Worm (Caenorhabditis elegans) whole organism, mixed stage, embryonic: ENCODE data around the gene vha-12.
"Not testable (repeated sequence)": the region's sequence is repeated elsewhere in the genome, so short reads cannot be mapped to it uniquely, and the experiment has no call there.

Experiments used
- M03D4.4 ChIP-seq: sonication (generic microtip); optimal IDR thresholded peaks from 2 replicates; lab custom pipeline; 2017; ENCODE audit warnings: mild to moderate bottlenecking, missing genetic modification characterization, missing compliant biosample characterization
- bed-3 ChIP-seq: fragments of 200-800 bp; sonication (Bioruptor generic); optimal IDR thresholded peaks from 3 replicates; lab custom pipeline; 2018; ENCODE audit warnings: mild to moderate bottlenecking, missing genetic modification characterization, moderate library complexity, missing compliant biosample characterization
- blmp-1 ChIP-seq: fragments of 150-350 bp; optimal IDR thresholded peaks from 2 replicates; lab custom pipeline; 2014; ENCODE audit warnings: missing biosample characterization, missing genetic modification characterization
- ceh-39 ChIP-seq: fragments of 150-350 bp; optimal IDR thresholded peaks from 2 replicates; lab custom pipeline; 2014; ENCODE audit warnings: missing biosample characterization, missing genetic modification characterization
- ceh-43 ChIP-seq: fragments of 200-800 bp; sonication (Bioruptor generic); optimal IDR thresholded peaks from 2 replicates; lab custom pipeline; 2018; ENCODE audit warnings: mild to moderate bottlenecking, missing genetic modification characterization, moderate library complexity, missing compliant biosample characterization
- ceh-83 ChIP-seq: fragments of 200-800 bp; sonication (Bioruptor generic); optimal IDR thresholded peaks from 2 replicates; lab custom pipeline; 2018; ENCODE audit warnings: mild to moderate bottlenecking, missing genetic modification characterization, missing compliant biosample characterization
- ces-1 ChIP-seq: fragments of 150-350 bp; optimal IDR thresholded peaks from 2 replicates; lab custom pipeline; 2014; ENCODE audit warnings: missing biosample characterization, missing genetic modification reagents, missing genetic modification characterization
- drap-1 ChIP-seq: fragments of 200-800 bp; sonication (Bioruptor generic); optimal IDR thresholded peaks from 3 replicates; lab custom pipeline; 2018; ENCODE audit warnings: mild to moderate bottlenecking, missing genetic modification characterization, missing compliant biosample characterization
- elt-1 ChIP-seq: sonication (generic microtip); optimal IDR thresholded peaks from 2 replicates; lab custom pipeline; 2017; ENCODE audit warnings: missing genetic modification characterization, mild to moderate bottlenecking, missing compliant biosample characterization, antibody characterized with exemption, moderate library complexity, borderline replicate concordance; ENCODE audit not compliant: insufficient read depth
- elt-3 ChIP-seq: fragments of 150-350 bp; optimal IDR thresholded peaks from 2 replicates; lab custom pipeline; 2014; ENCODE audit warnings: missing biosample characterization, missing genetic modification characterization
- hlh-1 ChIP-seq: fragments of 150-350 bp; optimal IDR thresholded peaks from 2 replicates; lab custom pipeline; 2014; ENCODE audit warnings: missing biosample characterization, missing genetic modification reagents, missing genetic modification characterization
- lin-13 ChIP-seq: fragments of 150-350 bp; optimal IDR thresholded peaks from 2 replicates; lab custom pipeline; 2014; ENCODE audit warnings: missing biosample characterization, missing genetic modification characterization
- lin-32 ChIP-seq: fragments of 200-800 bp; sonication (Bioruptor generic); optimal IDR thresholded peaks from 2 replicates; lab custom pipeline; 2018; ENCODE audit warnings: mild to moderate bottlenecking, missing genetic modification characterization, missing compliant biosample characterization
- lsy-2 ChIP-seq: fragments of 150-350 bp; optimal IDR thresholded peaks from 2 replicates; lab custom pipeline; 2014; ENCODE audit warnings: missing biosample characterization, missing genetic modification characterization
- mab-5 ChIP-seq: fragments of 150-350 bp; optimal IDR thresholded peaks from 2 replicates; lab custom pipeline; 2014; ENCODE audit warnings: missing biosample characterization, missing genetic modification characterization
- mep-1 ChIP-seq: fragments of 150-350 bp; optimal IDR thresholded peaks from 2 replicates; lab custom pipeline; 2017; ENCODE audit warnings: missing biosample characterization, missing genetic modification reagents, missing genetic modification characterization, inconsistent platforms
- mls-2 ChIP-seq: sonication (generic microtip); optimal IDR thresholded peaks from 2 replicates; lab custom pipeline; 2016; ENCODE audit warnings: mild to moderate bottlenecking, missing genetic modification characterization, moderate library complexity, missing compliant biosample characterization
- nhr-12 ChIP-seq: fragments of 150-350 bp; optimal IDR thresholded peaks from 2 replicates; lab custom pipeline; 2014; ENCODE audit warnings: missing biosample characterization, missing genetic modification characterization
- nhr-2 ChIP-seq: fragments of 150-350 bp; optimal IDR thresholded peaks from 2 replicates; lab custom pipeline; 2014; ENCODE audit warnings: missing biosample characterization, missing genetic modification characterization
- nhr-28 ChIP-seq: fragments of 150-350 bp; optimal IDR thresholded peaks from 2 replicates; lab custom pipeline; 2014; ENCODE audit warnings: missing biosample characterization, missing genetic modification characterization
- nhr-76 ChIP-seq: sonication (generic microtip); optimal IDR thresholded peaks from 2 replicates; lab custom pipeline; 2017; ENCODE audit warnings: missing biosample characterization, missing genetic modification characterization
- pha-4 ChIP-seq: fragments of 150-350 bp; optimal IDR thresholded peaks from 2 replicates; lab custom pipeline; 2018; ENCODE audit warnings: missing biosample characterization, missing genetic modification reagents, missing genetic modification characterization
- sem-2 ChIP-seq: fragments of 200-800 bp; sonication (Bioruptor generic); optimal IDR thresholded peaks from 2 replicates; lab custom pipeline; 2018; ENCODE audit warnings: mild to moderate bottlenecking, missing genetic modification characterization, missing compliant biosample characterization
- snpc-4 ChIP-seq: fragments of 150-350 bp; optimal IDR thresholded peaks from 2 replicates; lab custom pipeline; 2014; ENCODE audit warnings: missing biosample characterization, missing genetic modification characterization
- sptf-1 ChIP-seq: sonication (generic microtip); optimal IDR thresholded peaks from 2 replicates; lab custom pipeline; 2017; ENCODE audit warnings: mild to moderate bottlenecking, missing genetic modification characterization, moderate library complexity, missing compliant biosample characterization
- unc-120 ChIP-seq: sonication (generic microtip); optimal IDR thresholded peaks from 2 replicates; lab custom pipeline; 2017; ENCODE audit warnings: missing genetic modification characterization, missing compliant biosample characterization; ENCODE audit not compliant: poor library complexity, severe bottlenecking
- unc-39 ChIP-seq: fragments of 150-350 bp; optimal IDR thresholded peaks from 2 replicates; lab custom pipeline; 2014; ENCODE audit warnings: missing biosample characterization, missing genetic modification characterization
- unc-62 ChIP-seq: fragments of 150-350 bp; optimal IDR thresholded peaks from 2 replicates; lab custom pipeline; 2014; ENCODE audit warnings: missing biosample characterization, missing genetic modification reagents, missing genetic modification characterization
- zip-8 ChIP-seq: fragments of 150-350 bp; optimal IDR thresholded peaks from 2 replicates; lab custom pipeline; 2014; ENCODE audit warnings: missing biosample characterization, missing genetic modification characterization
- ztf-11 ChIP-seq: fragments of 150-350 bp; optimal IDR thresholded peaks from 2 replicates; lab custom pipeline; 2014; ENCODE audit warnings: missing biosample characterization, missing genetic modification characterization

vha-12 gene

ce11 chrX:4186656-4187055, 4.2 kb upstream of the vha-12 start, which contains the start of gene mrp-6:
Gene mrp-6 (minus strand): TSS chrX:4186756.
- TF ChIP-seq ceh-39 (tag; lab: Kevin White, UChicago) (no peak), mls-2 (no peak), unc-120 (no peak), ces-1 (no peak), sptf-1 (tag; lab: Kevin White, UChicago) (no peak), lin-13 (no peak), mab-5 (tag; lab: Kevin White, UChicago) (no peak), lsy-2 (tag; lab: Kevin White, UChicago) (no peak), elt-3 (tag; lab: Kevin White, UChicago) (no peak), elt-1 (tag; lab: Kevin White, UChicago) (no peak), unc-39 (tag; lab: Kevin White, UChicago) (no peak), lin-32 (GFP tag; lab: Kevin White, UChicago) (no peak), sem-2 (GFP tag; lab: Kevin White, UChicago) (no peak), ceh-83 (GFP tag; lab: Kevin White, UChicago) (no peak), nhr-2 (tag; lab: Kevin White, UChicago) (no peak), ceh-43 (GFP tag; lab: Kevin White, UChicago) (no peak), ztf-11 (no peak), unc-62 (GFP tag; lab: Kevin White, UChicago) (no peak), M03D4.4 (no peak), nhr-12 (tag; lab: Kevin White, UChicago) (no peak)

DNA sequence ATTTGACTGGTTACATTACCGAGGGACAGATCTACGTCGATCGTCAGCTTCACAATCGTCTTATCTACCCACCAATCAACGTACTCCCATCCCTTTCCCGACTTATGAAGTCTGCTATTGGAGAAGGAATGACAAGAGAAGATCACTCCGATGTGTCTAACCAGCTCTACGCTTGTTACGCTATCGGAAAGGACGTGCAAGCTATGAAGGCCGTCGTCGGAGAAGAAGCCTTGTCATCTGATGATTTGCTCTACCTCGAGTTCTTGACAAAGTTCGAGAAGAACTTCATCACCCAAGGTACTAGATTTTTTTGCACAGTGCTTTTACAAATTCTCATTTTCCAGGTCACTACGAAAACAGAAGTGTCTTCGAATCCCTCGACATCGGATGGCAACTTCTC, 1.3 kb downstream of the vha-12 start:
- TF ChIP-seq bed-3 (GFP tag; lab: Kevin White, UChicago), result no peak

DNA sequence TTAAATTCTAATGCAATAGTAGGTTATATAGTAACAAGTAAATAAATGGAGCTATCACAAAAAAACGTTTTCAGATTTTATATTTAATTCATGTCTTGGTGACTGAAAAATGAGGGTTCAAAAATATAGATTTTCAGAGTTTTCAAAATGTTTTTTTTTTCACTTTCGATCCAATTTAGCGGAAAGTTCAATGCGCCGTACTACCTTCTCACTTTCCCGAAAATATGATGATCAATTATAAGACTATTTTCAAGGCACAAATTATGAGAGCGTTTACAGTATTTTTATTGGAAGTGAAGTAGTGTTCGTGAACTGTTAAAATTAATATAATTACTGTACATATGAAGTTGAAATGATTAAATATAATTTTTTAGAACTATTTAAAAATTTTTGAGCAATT, 2.2 kb downstream of the vha-12 start:
- TF ChIP-seq ceh-83 (GFP tag; lab: Kevin White, UChicago), result no peak
- no peak for TF ChIP-seq drap-1 (GFP tag; lab: Kevin White, UChicago)
- TF ChIP-seq, all 35 proteins: peak for 0

ce11 chrX:4196431-4196830, 5.5 kb downstream of the vha-12 start, which contains the start of gene F20B6.4:
Gene F20B6.4 (minus strand): TSS chrX:4196531.
- TF ChIP-seq snpc-4 (tag; lab: Kevin White, UChicago) (no peak), mep-1 (tag; lab: Kevin White, UChicago) (no peak), nhr-76 (tag; lab: Kevin White, UChicago) (no peak), hlh-1 (tag; lab: Kevin White, UChicago) (no peak), elt-1 (tag; lab: Kevin White, UChicago) (no peak), mab-5 (tag; lab: Kevin White, UChicago) (no peak), ztf-11 (no peak), ceh-39 (tag; lab: Kevin White, UChicago) (no peak), nhr-28 (no peak), M03D4.4 (no peak), zip-8 (no peak), blmp-1 (tag; lab: Kevin White, UChicago) (no peak), sem-2 (GFP tag; lab: Kevin White, UChicago) (no peak), drap-1 (GFP tag; lab: Kevin White, UChicago) (no peak), lin-32 (GFP tag; lab: Kevin White, UChicago) (no peak), pha-4 (tag; lab: Kevin White, UChicago) (no peak)

DNA sequence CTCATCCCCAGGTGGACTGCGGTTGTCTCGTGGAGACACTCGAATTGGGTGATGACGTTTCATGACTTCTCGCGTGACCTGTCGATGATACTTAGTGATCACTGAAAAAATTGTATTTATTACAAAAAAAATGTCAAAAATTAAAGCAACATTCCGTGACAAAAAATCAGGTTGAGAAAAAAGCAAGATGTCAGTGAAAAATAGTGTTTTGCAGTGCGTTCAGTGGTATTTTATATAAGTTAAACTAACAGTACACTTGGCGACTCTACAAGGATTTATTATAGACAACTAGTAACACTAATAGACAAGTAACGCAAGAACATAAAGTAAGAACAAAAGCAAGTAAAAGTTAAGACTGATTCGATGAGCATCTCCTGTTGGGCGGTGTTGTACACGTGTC, 8.9 kb downstream of the vha-12 start, which contains the start of gene F20B6.5:
F20B6.5 (minus strand) TSS at position 101 of the 400 bp plus-strand sequence.
- not testable (repeated sequence) for TF ChIP-seq lin-32, unc-62, sem-2 (GFP tag; lab: Kevin White, UChicago)

DNA sequence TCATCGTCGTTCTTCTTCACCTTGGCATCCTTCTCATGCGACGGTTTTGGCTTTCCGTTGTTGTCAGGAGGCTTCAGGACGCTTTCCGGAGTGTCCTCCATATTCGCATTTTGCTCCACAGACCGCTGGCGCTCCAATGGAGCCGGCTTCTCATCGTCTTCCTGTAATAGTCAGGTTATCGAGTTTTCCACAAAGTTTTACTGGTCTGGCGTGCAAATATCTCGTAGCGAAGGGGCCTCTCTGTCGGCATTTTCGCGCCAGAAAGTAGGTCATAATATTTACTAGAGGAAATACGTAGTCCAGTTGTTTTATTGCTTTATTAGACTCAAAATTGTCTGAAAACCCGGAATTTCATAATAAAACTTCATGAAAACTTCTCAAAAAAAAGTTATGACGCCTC, 11.2 kb downstream of the vha-12 start, which contains the start of gene F20B6.6:
F20B6.6 (minus strand) TSS at position 101 of the 400 bp plus-strand sequence.
- not testable (repeated sequence) for TF ChIP-seq ceh-83 (GFP tag; lab: Kevin White, UChicago); mep-1 (tag; lab: Kevin White, UChicago); mls-2
- TF ChIP-seq, all 35 proteins: peak for 0; not testable (repeated sequence) for 35
